Fruit fly (Drosophila melanogaster): ENCODE data around the gene CG6282.

- TF ChIP-seq CG17806 (tag; optimal IDR thresholded peaks at IDR 0.05) (no peak), CG8159 (tag; optimal IDR thresholded peaks at IDR 0.05) (no peak), CG8301 (tag; optimal IDR thresholded peaks at IDR 0.05) (no peak), gl (tag; optimal IDR thresholded peaks at IDR 0.05) (no peak), CG14655 (GFP tag; optimal IDR thresholded peaks at IDR 0.05) (no peak), CG34367 (tag; optimal IDR thresholded peaks at IDR 0.05) (no peak), EcR (GFP tag; optimal IDR thresholded peaks at IDR 0.05) (no peak), rn (GFP tag; IDR thresholded peaks at IDR 0.05) (no peak), CG9948 (tag; optimal IDR thresholded peaks at IDR 0.05) (no peak), CG13204 (GFP tag; optimal IDR thresholded peaks at IDR 0.05) (no peak), Pif1A (GFP tag; optimal IDR thresholded peaks at IDR 0.05) (no peak), CG12605 (GFP tag; IDR thresholded peaks at IDR 0.05) (no peak)
Observed at dm6 chr3L:8655217-8655896, 50.9 kb downstream of the CG6282 start.

Data from whole organism, pupa.